Worm (Caenorhabditis elegans): ENCODE measurements around the gene cka-2.

ce11 chrX:4238971-4239370, 47.0 kb upstream of the cka-2 start:
- TF ChIP-seq skn-1 (tag; optimal IDR thresholded peaks at IDR 0.05): no peak
- TF ChIP-seq eor-1 (tag; optimal IDR thresholded peaks at IDR 0.05): no peak
- TF ChIP-seq pqm-1 (tag; optimal IDR thresholded peaks at IDR 0.05): no peak
- TF ChIP-seq egl-27 (tag; optimal IDR thresholded peaks at IDR 0.05): no peak
- no peak for TF ChIP-seq elt-1 (tag; optimal IDR thresholded peaks at IDR 0.05)
- TF ChIP-seq mdl-1 (tag; optimal IDR thresholded peaks at IDR 0.05): no peak
- no peak for TF ChIP-seq nhr-11 (tag; optimal IDR thresholded peaks at IDR 0.05)
- no peak for TF ChIP-seq nhr-28 (tag; optimal IDR thresholded peaks at IDR 0.05)
- no peak for TF ChIP-seq unc-39 (tag; optimal IDR thresholded peaks at IDR 0.05)
